Fruit fly (Drosophila melanogaster) whole organism, embryonic: ENCODE results near the gene CG42674.

ENCODE experiments used
- Adf1 ChIP-seq: fragments of 200-800 bp; sonication (Bioruptor generic); IDR thresholded peaks from 2 replicates; pipeline ENCODE4 v1.3.6; 2022; ENCODE audit warnings: missing biosample characterization, missing genetic modification characterization
- BtbVII ChIP-seq: fragments of 200-800 bp; sonication (Bioruptor generic); optimal IDR thresholded peaks from 3 replicates; lab custom pipeline; 2017; ENCODE audit warnings: missing biosample characterization, mild to moderate bottlenecking, missing genetic modification characterization
- Bteb2 ChIP-seq: fragments of 200-800 bp; sonication (Bioruptor generic); optimal IDR thresholded peaks from 2 replicates; lab custom pipeline; 2016; ENCODE audit warnings: missing biosample characterization, missing genetic modification characterization
- CG10565 ChIP-seq: fragments of 200-800 bp; sonication (Bioruptor generic); optimal IDR thresholded peaks from 3 replicates; lab custom pipeline; 2016; ENCODE audit warnings: missing biosample characterization, mild to moderate bottlenecking, missing genetic modification characterization
- CG13296 ChIP-seq: fragments of 200-800 bp; sonication (Bioruptor generic); optimal IDR thresholded peaks from 3 replicates; lab custom pipeline; 2018; ENCODE audit warnings: missing biosample characterization, mild to moderate bottlenecking, missing genetic modification characterization
- CG14860 ChIP-seq: fragments of 200-800 bp; sonication (Bioruptor generic); IDR thresholded peaks from 3 replicates; pipeline ENCODE4 v1.3.6; 2022; ENCODE audit warnings: missing biosample characterization, missing genetic modification characterization; ENCODE audit not compliant: partially characterized antibody
- CG15514 ChIP-seq: fragments of 200-800 bp; sonication (Bioruptor generic); optimal IDR thresholded peaks from 3 replicates; lab custom pipeline; 2017; ENCODE audit warnings: missing biosample characterization, missing genetic modification characterization, mild to moderate bottlenecking, moderate library complexity, missing genetic modification reagents
- CG15601 ChIP-seq: fragments of 200-800 bp; sonication (Bioruptor generic); optimal IDR thresholded peaks from 3 replicates; lab custom pipeline; 2019; ENCODE audit warnings: missing biosample characterization, mild to moderate bottlenecking, missing genetic modification characterization, moderate library complexity
- CG1602 ChIP-seq: fragments of 200-800 bp; sonication (Bioruptor generic); optimal IDR thresholded peaks from 3 replicates; lab custom pipeline; 2016; ENCODE audit warnings: missing biosample characterization, missing genetic modification characterization
- CG1832 ChIP-seq: fragments of 200-800 bp; sonication (Bioruptor generic); optimal IDR thresholded peaks from 2 replicates; lab custom pipeline; 2017; ENCODE audit warnings: missing biosample characterization, mild to moderate bottlenecking, missing genetic modification characterization, inconsistent platforms
- CG2199 ChIP-seq: fragments of 200-800 bp; sonication (Bioruptor generic); IDR thresholded peaks from 3 replicates; pipeline ENCODE4 v1.3.6; 2022; ENCODE audit warnings: missing biosample characterization, missing genetic modification characterization
- CG42726 ChIP-seq: fragments of 200-800 bp; sonication (Bioruptor generic); IDR thresholded peaks from 2 replicates; pipeline ENCODE4 v1.3.6; 2022; ENCODE audit warnings: missing biosample characterization, missing genetic modification characterization; ENCODE audit not compliant: partially characterized antibody
- CG7372 ChIP-seq: fragments of 200-800 bp; sonication (Bioruptor generic); IDR thresholded peaks from 2 replicates; pipeline ENCODE4 v1.3.6; 2022; ENCODE audit warnings: missing biosample characterization, missing genetic modification characterization
- CG7745 ChIP-seq: fragments of 200-800 bp; sonication (Bioruptor generic); optimal IDR thresholded peaks from 2 replicates; lab custom pipeline; 2018; ENCODE audit warnings: missing biosample characterization, mild to moderate bottlenecking, missing genetic modification characterization, moderate library complexity
- CG7786 ChIP-seq: fragments of 200-800 bp; sonication (Bioruptor generic); optimal IDR thresholded peaks from 2 replicates; lab custom pipeline; 2016; ENCODE audit warnings: missing biosample characterization, missing genetic modification characterization
- CG8089 ChIP-seq: fragments of 200-800 bp; sonication (Bioruptor generic); optimal IDR thresholded peaks from 3 replicates; lab custom pipeline; 2016; ENCODE audit warnings: missing biosample characterization, missing genetic modification characterization
- CG8281 ChIP-seq: fragments of 200-800 bp; sonication (Bioruptor generic); optimal IDR thresholded peaks from 2 replicates; lab custom pipeline; 2018; ENCODE audit warnings: missing biosample characterization, mild to moderate bottlenecking, missing genetic modification characterization, moderate library complexity
- CG9797 ChIP-seq: fragments of 200-800 bp; sonication (Bioruptor generic); optimal IDR thresholded peaks from 3 replicates; lab custom pipeline; 2018; ENCODE audit warnings: missing biosample characterization, mild to moderate bottlenecking, missing genetic modification characterization
- CG9932 ChIP-seq: fragments of 200-800 bp; sonication (Bioruptor generic); IDR thresholded peaks from 2 replicates; pipeline ENCODE4 v1.3.6; 2022; ENCODE audit warnings: missing biosample characterization, missing genetic modification characterization
- Dbx ChIP-seq: fragments of 200-800 bp; sonication (Bioruptor generic); IDR thresholded peaks from 3 replicates; pipeline ENCODE4 v1.3.6; 2022; ENCODE audit warnings: missing biosample characterization, missing genetic modification characterization
- Ets65A ChIP-seq: fragments of 200-800 bp; sonication (Bioruptor generic); peaks from one replicate; lab custom pipeline; 2016; ENCODE audit warnings: missing biosample characterization, missing genetic modification characterization
- Hsf ChIP-seq: fragments of 200-800 bp; sonication (Bioruptor generic); optimal IDR thresholded peaks from 3 replicates; lab custom pipeline; 2016; ENCODE audit warnings: missing biosample characterization, missing genetic modification characterization
- Nf-YC ChIP-seq: fragments of 200-800 bp; optimal IDR thresholded peaks from 3 replicates; lab custom pipeline; 2019; ENCODE audit warnings: missing biosample characterization, mild to moderate bottlenecking, missing genetic modification characterization, moderate library complexity
- Opbp ChIP-seq: fragments of 200-800 bp; sonication (Bioruptor generic); IDR thresholded peaks from 3 replicates; pipeline ENCODE4 v1.3.6; 2022; ENCODE audit warnings: missing biosample characterization, missing genetic modification characterization; ENCODE audit not compliant: partially characterized antibody
- Ptx1 ChIP-seq: fragments of 200-800 bp; sonication (Bioruptor generic); IDR thresholded peaks from 2 replicates; pipeline ENCODE4 v1.3.6; 2022; ENCODE audit warnings: missing biosample characterization, missing genetic modification characterization
- Sry-β ChIP-seq: fragments of 200-800 bp; sonication (Bioruptor generic); optimal IDR thresholded peaks from 2 replicates; lab custom pipeline; 2018; ENCODE audit warnings: missing biosample characterization, mild to moderate bottlenecking, missing genetic modification characterization, moderate library complexity
- Stat92E ChIP-seq, 3 experiments: fragments of >200 bp in 2 of 3; fragments of 200-800 bp in 1 of 3; sonication (Bioruptor generic) in 1 of 3; optimal IDR thresholded peaks; 2 replicates each; lab custom pipeline; 2017 to 2019; ENCODE audit warnings: missing biosample characterization in 3 of 3, missing genetic modification characterization in 3 of 3, mild to moderate bottlenecking in 1 of 3, moderate library complexity in 1 of 3
- Taf1 ChIP-seq: fragments of 200-800 bp; sonication (Bioruptor generic); IDR thresholded peaks from 2 replicates; pipeline ENCODE4 v1.3.6; 2022; ENCODE audit warnings: missing biosample characterization, missing genetic modification characterization
- Xbp1 ChIP-seq: fragments of 200-800 bp; sonication (Bioruptor generic); optimal IDR thresholded peaks from 3 replicates; lab custom pipeline; 2016; ENCODE audit warnings: missing biosample characterization, mild to moderate bottlenecking, missing genetic modification characterization
- ara ChIP-seq: fragments of 200-800 bp; sonication (Bioruptor generic); IDR thresholded peaks from 2 replicates; pipeline ENCODE4 v1.3.6; 2022; ENCODE audit warnings: missing biosample characterization, missing genetic modification characterization
- ase ChIP-seq: fragments of 200-800 bp; sonication (Bioruptor generic); IDR thresholded peaks from 3 replicates; pipeline ENCODE4 v1.3.6; 2022; ENCODE audit warnings: missing biosample characterization, missing genetic modification characterization
- bowl ChIP-seq: fragments of 200-800 bp; sonication (Bioruptor generic); IDR thresholded peaks from 2 replicates; pipeline ENCODE4 v1.3.6; 2022; ENCODE audit warnings: missing biosample characterization, missing genetic modification characterization
- corto ChIP-seq: fragments of 200-800 bp; sonication (Bioruptor generic); optimal IDR thresholded peaks from 2 replicates; lab custom pipeline; 2016; ENCODE audit warnings: missing biosample characterization, mild to moderate bottlenecking, missing genetic modification characterization, moderate library complexity
- ems ChIP-seq: fragments of 200-800 bp; sonication (Bioruptor generic); optimal IDR thresholded peaks from 3 replicates; lab custom pipeline; 2016; ENCODE audit warnings: missing biosample characterization, missing genetic modification characterization
- gce ChIP-seq: fragments of 200-800 bp; sonication (Bioruptor generic); IDR thresholded peaks from 3 replicates; pipeline ENCODE4 v1.3.6; 2022; ENCODE audit warnings: missing biosample characterization, missing genetic modification characterization
- gcm ChIP-seq: fragments of 200-800 bp; sonication (Bioruptor generic); optimal IDR thresholded peaks from 2 replicates; lab custom pipeline; 2019; ENCODE audit warnings: missing biosample characterization, mild to moderate bottlenecking, missing genetic modification characterization, moderate library complexity
- gt ChIP-seq: fragments of 200-800 bp; sonication (Bioruptor generic); IDR thresholded peaks from 2 replicates; pipeline ENCODE4 v1.3.6; 2022; ENCODE audit warnings: missing biosample characterization, missing genetic modification characterization
- jigr1 ChIP-seq: fragments of 200-800 bp; sonication (Bioruptor generic); IDR thresholded peaks from 3 replicates; pipeline ENCODE4 v1.3.6; 2022; ENCODE audit warnings: missing biosample characterization, missing genetic modification characterization
- lilli ChIP-seq: fragments of 200-800 bp; sonication (Bioruptor generic); optimal IDR thresholded peaks from 3 replicates; lab custom pipeline; 2016; ENCODE audit warnings: missing biosample characterization, missing genetic modification characterization
- mirr ChIP-seq: fragments of 200-800 bp; sonication (Bioruptor generic); optimal IDR thresholded peaks from 3 replicates; lab custom pipeline; 2018; ENCODE audit warnings: missing biosample characterization, mild to moderate bottlenecking, missing genetic modification characterization
- pan ChIP-seq, 4 experiments: fragments of >200 bp in 3 of 4; fragments of 200-800 bp in 1 of 4; sonication (Bioruptor generic) in 1 of 4; optimal IDR thresholded peaks in 3 of 4; IDR thresholded peaks in 1 of 4; 2 replicates each; pipeline versions ENCODE4 v1.3.6 to Lab custom; 2017 to 2022; ENCODE audit warnings: missing biosample characterization in 2 of 4, missing genetic modification characterization in 2 of 4, mixed read lengths in 1 of 4
- pb ChIP-seq: fragments of 200-800 bp; sonication (Bioruptor generic); optimal IDR thresholded peaks from 3 replicates; lab custom pipeline; 2016; ENCODE audit warnings: missing biosample characterization, missing genetic modification characterization
- pnt ChIP-seq: fragments of 200-800 bp; sonication (Bioruptor generic); optimal IDR thresholded peaks from 3 replicates; lab custom pipeline; 2016; ENCODE audit warnings: missing biosample characterization, missing genetic modification characterization
- psq ChIP-seq: fragments of 200-800 bp; sonication (Bioruptor generic); optimal IDR thresholded peaks from 2 replicates; lab custom pipeline; 2017; ENCODE audit warnings: missing biosample characterization, missing genetic modification characterization
- ro ChIP-seq: fragments of 200-800 bp; sonication (Bioruptor generic); IDR thresholded peaks from 2 replicates; pipeline ENCODE4 v1.3.6; 2022; ENCODE audit warnings: missing biosample characterization, missing genetic modification characterization
- scrt ChIP-seq: fragments of 200-800 bp; sonication (Bioruptor generic); optimal IDR thresholded peaks from 2 replicates; lab custom pipeline; 2018; ENCODE audit warnings: missing biosample characterization, mild to moderate bottlenecking, missing genetic modification characterization, moderate library complexity
- sna ChIP-seq: fragments of 200-800 bp; sonication (Bioruptor generic); IDR thresholded peaks from 2 replicates; pipeline ENCODE4 v1.3.6; 2022; ENCODE audit warnings: missing biosample characterization, missing genetic modification characterization; ENCODE audit not compliant: partially characterized antibody
- tna ChIP-seq: fragments of 200-800 bp; sonication (Bioruptor generic); IDR thresholded peaks from 2 replicates; pipeline ENCODE4 v1.3.6; 2022; ENCODE audit warnings: missing biosample characterization, missing genetic modification characterization; ENCODE audit not compliant: partially characterized antibody
- vfl ChIP-seq: fragments of 200-800 bp; sonication (Bioruptor generic); optimal IDR thresholded peaks from 2 replicates; lab custom pipeline; 2016; ENCODE audit warnings: missing biosample characterization, missing genetic modification characterization

The CG42674 gene

DNA sequence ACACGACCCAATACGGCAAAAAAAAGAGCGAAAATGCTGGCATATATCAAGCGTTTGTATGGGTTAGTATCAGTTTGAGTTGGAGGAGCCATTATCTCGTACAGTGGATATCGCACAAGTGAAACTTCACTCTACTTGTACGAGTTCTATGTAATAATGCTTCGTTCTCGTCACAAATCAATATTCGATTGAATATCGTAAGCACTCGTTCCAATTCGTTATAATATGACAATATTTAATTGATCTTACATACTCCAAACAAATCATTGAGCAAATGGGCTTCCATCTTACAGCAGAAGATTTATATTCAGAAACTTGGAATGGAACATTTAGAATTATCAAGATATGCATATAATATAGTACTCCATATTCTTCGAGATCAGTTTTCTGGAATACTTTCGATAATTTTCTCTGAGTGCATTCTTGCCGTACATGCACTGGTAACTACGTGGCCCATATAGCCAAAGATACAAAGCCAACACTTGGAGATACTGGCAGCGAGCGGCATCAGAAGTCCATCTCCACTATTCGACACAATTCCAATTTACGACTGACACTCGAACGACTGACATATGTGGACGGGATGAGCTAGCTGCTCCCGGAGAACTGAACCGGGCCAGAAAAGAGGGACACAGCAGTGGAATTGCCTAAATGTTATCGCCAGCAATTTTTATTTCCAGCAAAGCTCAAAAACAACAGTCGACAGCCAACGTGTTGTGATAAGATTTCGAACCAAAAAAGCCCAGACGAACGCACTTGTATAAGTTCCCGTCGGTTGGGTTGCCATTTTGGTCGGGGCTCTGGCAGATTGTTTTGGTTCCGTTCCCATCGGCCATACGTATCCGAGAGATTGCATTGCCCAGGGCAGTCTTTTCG lies 5.0 kb downstream of the CG42674 start (continued):
- TF ChIP-seq Ets65A: peak; percentile 61
- TF ChIP-seq CG15601: no peak
- TF ChIP-seq Hsf (GFP tag; lab: Kevin White, UChicago): no peak
- TF ChIP-seq CG7745 (tag; lab: Kevin White, UChicago): no peak
- no peak for TF ChIP-seq Nf-YC (tag; lab: Kevin White, UChicago)
- no peak for TF ChIP-seq CG14860 (GFP tag; lab: Robert Waterston, UW)
- TF ChIP-seq ems (GFP tag; lab: Kevin White, UChicago): no peak
- TF ChIP-seq sna (GFP tag; lab: Robert Waterston, UW): no peak
- TF ChIP-seq CG7372 (GFP tag; lab: Robert Waterston, UW): no peak
- no peak for TF ChIP-seq CG8089 (GFP tag; lab: Kevin White, UChicago)
- no peak for TF ChIP-seq ara (GFP tag; lab: Robert Waterston, UW)
- TF ChIP-seq CG2199: no peak
- no peak for TF ChIP-seq pb (GFP tag; lab: Kevin White, UChicago)
- no peak for TF ChIP-seq corto (GFP tag; lab: Kevin White, UChicago)
- no peak for TF ChIP-seq bowl (GFP tag; lab: Robert Waterston, UW)
- no peak for TF ChIP-seq BtbVII
- no peak for TF ChIP-seq Taf1 (GFP tag; lab: Robert Waterston, UW)
- TF ChIP-seq pan (optimal IDR thresholded peaks at IDR 0.05; lab: Kevin White, UChicago): no peak
- peak in 1 of 2 experiments; percentile 30 for TF ChIP-seq pan (GFP tag; optimal IDR thresholded peaks at IDR 0.05 in 1 of 2, IDR thresholded peaks at IDR 0.05 in 1 of 2)
- TF ChIP-seq gce: no peak
- TF ChIP-seq CG8281 (tag; lab: Kevin White, UChicago): no peak
- no peak for TF ChIP-seq CG7786 (GFP tag; lab: Kevin White, UChicago)
- TF ChIP-seq lilli (GFP tag; lab: Kevin White, UChicago): no peak
- peak in 1 of 3 experiments; percentile 46 for TF ChIP-seq Stat92E (GFP tag; optimal IDR thresholded peaks at IDR 0.05; lab: Kevin White, UChicago)
- TF ChIP-seq psq (GFP tag; lab: Kevin White, UChicago): no peak
- no peak for TF ChIP-seq scrt (GFP tag; lab: Kevin White, UChicago)
- peak; percentile 24; the same call in 1 of the 2 replicates for TF ChIP-seq CG9932
- no peak for TF ChIP-seq Opbp (GFP tag; lab: Robert Waterston, UW)
- TF ChIP-seq pnt (GFP tag; lab: Kevin White, UChicago): no peak
- no peak for TF ChIP-seq tna (GFP tag; lab: Robert Waterston, UW)
- no peak for TF ChIP-seq CG13296 (GFP tag; lab: Kevin White, UChicago)
- TF ChIP-seq CG15514 (GFP tag; lab: Kevin White, UChicago): no peak
- no peak for TF ChIP-seq gt (GFP tag; lab: Robert Waterston, UW)
- no peak for TF ChIP-seq CG1832
- no peak for TF ChIP-seq ase (GFP tag; lab: Robert Waterston, UW)
- TF ChIP-seq CG9797 (GFP tag; lab: Kevin White, UChicago): no peak
- no peak for TF ChIP-seq Dbx (GFP tag; lab: Robert Waterston, UW)
- TF ChIP-seq Ptx1: 0 out of 2 replicates have a peak, but pooled peaks have one; percentile 15
- no peak for TF ChIP-seq vfl (GFP tag; lab: Kevin White, UChicago)
- no peak for TF ChIP-seq CG10565 (GFP tag; lab: Kevin White, UChicago)
- no peak for TF ChIP-seq mirr (GFP tag; lab: Kevin White, UChicago)
- peak; percentile 35 for TF ChIP-seq Xbp1 (GFP tag; lab: Kevin White, UChicago)
- no peak for TF ChIP-seq CG1602 (GFP tag; lab: Kevin White, UChicago)
- TF ChIP-seq Adf1: no peak
- no peak for TF ChIP-seq Bteb2
- no peak for TF ChIP-seq ro
- TF ChIP-seq gcm (GFP tag; lab: Kevin White, UChicago): no peak
- no peak for TF ChIP-seq jigr1 (GFP tag; lab: Robert Waterston, UW)
- no peak for TF ChIP-seq CG42726
- TF ChIP-seq Sry-β (GFP tag; lab: Kevin White, UChicago): no peak
